Worm (Caenorhabditis elegans) whole organism, dauer: ENCODE data around the gene F23F1.5.

Experiments
- unc-62 ChIP-seq: sonication (generic microtip); optimal IDR thresholded peaks from 2 replicates; lab custom pipeline; 2017; ENCODE audit warnings: missing biosample characterization, missing genetic modification reagents, missing genetic modification characterization

Gene F23F1.5

DNA sequence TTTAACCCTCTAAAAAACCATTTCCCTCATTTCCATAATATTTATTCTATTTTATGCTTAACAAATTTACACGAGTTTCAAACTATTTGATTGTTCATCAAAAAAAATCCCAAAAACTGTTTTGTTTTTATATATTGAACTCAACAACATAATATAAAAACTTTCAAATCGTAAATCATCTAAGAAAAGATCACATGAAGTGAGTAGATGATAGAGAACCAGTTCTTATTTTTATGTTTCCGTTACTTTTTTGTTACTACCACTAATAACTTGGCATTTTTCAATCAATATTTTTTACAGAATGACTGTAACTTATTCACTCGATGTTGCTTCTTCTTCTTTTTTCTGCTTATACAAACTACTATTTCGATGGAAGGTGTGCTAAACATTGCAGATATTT, 18.7 kb downstream of the F23F1.5 start, which contains the start of gene best-3:
TSS of gene best-3 (plus strand) at position 301 of the 400 bp plus-strand sequence.
- no peak for TF ChIP-seq unc-62 (GFP tag; lab: Kevin White, UChicago)

DNA sequence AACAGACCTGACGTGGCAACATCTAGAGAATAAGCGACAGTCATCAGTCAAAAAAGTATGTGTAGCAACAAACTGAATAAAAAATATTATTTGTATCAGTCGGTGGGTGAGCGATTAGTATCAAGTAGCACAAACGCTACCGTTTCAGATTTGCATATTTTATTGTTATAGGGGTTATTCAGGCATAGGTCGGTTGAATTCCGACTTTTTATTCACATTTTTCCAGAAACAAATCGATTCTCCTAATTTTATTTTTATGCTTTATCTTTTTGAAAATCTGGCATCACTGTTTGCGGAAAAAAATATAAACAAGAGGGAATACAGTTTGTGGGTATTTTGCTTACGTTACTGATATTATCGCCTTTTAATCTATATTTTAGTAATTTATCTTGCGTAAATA, 19.6 kb downstream of the F23F1.5 start, which contains the start of gene best-4:
TSS of gene best-4 (minus strand) at position 101 of the 400 bp plus-strand sequence.
- no peak for TF ChIP-seq unc-62 (GFP tag; lab: Kevin White, UChicago)

DNA sequence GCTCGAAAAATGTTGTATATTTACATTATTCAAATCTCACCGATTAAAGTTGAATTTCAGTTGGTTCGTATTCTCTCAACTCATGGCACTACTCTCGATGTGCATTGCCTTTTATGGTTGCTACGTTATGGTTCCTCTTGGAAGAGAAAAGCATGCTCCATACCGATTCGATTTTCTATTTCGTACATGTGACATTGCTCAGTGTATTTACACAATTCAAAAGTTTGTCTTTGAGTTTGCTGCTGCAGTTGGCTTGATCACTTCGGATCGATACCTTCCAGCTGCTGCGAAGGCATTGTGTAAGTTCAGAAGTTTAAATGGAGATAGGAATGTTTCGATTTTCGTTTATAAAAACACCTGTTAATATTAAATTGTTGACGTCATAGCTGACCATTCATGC, 23.2 kb downstream of the F23F1.5 start:
- no peak for TF ChIP-seq unc-62 (GFP tag; lab: Kevin White, UChicago)

DNA sequence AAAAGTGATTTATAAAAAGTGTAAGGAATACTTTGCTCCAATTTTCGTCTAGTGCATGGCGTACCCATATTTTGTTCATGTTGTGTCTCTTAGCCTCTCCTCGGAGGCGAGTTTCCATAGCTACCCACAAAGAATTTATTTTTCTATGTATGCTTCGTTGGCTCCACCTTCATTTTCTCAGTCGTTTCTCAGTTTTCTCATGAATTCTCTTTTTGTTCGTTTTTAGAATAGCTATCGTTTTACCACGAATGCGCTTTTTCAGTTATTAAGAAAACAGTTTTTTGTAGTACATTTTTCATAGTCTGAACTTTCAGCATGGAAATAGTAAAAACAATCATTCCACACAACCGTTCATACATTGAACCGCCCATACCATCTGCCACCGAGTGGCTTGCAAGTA, 25.0 kb downstream of the F23F1.5 start, which contains the start of gene osta-1:
TSS of gene osta-1 (plus strand) at position 309 of the 400 bp plus-strand sequence.
- no peak for TF ChIP-seq unc-62 (GFP tag; lab: Kevin White, UChicago)

DNA sequence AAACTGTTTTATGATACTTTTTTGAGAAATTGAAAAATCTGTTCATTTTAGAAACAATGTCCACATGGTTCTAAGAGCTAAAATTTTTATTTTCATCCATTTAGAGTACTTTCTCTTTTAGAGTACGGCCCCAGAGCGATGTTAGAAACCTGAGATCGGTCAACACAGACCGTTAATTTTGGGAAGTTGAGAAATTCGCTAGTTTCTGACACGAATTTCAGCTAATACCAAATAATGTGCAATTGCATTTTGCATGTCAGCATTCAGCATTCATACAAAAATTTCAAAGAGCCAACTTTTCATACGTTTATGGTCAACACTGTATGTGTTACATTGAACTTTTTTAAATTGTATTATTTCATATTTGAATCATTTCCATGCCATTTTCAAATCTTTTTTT, 26.6 kb downstream of the F23F1.5 start:
- TF ChIP-seq unc-62 (GFP tag; lab: Kevin White, UChicago) = no peak

DNA sequence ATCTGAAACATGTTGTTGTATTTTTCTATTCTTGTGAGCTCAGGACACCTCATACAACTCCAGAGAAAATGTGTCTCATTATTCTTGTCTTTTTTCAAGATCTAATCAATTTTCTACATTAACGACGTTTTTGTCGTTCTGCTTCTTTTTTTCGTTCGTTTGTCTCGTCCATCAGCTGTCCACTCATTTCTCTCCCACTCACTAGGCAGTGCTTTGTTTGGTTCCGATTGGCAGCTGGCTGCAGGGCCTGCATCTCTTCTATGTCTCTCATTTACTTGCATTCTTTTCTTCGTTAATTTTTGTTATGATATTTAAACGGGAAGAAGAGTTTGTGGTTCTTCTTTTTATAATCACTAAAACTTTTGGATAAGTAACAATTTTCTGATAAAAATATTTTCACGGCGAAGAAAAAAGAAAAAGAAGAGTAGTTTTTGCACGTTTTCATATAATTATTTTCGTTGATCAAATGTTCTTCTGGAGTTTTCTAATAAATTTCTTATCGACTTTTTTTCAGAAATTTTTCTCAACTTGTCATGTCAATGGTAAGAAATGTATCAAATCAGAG, 30.0 kb downstream of the F23F1.5 start, which contains the start of gene 2L52.1:
TSS of gene 2L52.1 (plus strand) at position 515 of the 565 bp plus-strand sequence.
- TF ChIP-seq unc-62 (GFP tag; lab: Kevin White, UChicago) = no peak

DNA sequence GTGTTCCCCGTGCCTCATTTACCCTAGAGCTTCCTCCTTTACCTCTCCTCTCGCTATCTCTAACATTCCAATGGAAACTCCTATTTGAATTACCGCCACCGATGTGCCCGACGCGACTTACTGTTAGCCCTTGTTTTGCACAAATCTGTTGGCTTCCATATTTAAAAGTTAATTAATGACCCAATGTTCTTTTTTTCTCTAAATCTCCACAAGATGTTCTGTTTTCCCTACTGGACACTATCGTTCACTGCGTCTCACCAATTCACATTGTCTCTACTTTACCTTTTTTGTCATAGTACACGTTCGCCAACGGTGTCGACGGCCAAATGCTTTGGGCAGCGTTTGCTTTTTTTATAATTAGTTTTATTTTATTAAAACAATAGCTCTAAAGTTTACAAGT, 30.8 kb downstream of the F23F1.5 start:
- TF ChIP-seq unc-62 (GFP tag; lab: Kevin White, UChicago) = no peak
